Worm (Caenorhabditis elegans) whole organism, L4 larva: ENCODE results near the gene cln-3.3.

ENCODE experiments used
- R02D3.7 ChIP-seq: fragments of 150-350 bp; sonication (generic microtip); optimal IDR thresholded peaks from 3 replicates; lab custom pipeline; 2014; ENCODE audit warnings: missing biosample characterization, missing genetic modification characterization
- Y5F2A.4 ChIP-seq: fragments of 200-800 bp; sonication (Bioruptor generic); optimal IDR thresholded peaks from 2 replicates; lab custom pipeline; 2018; ENCODE audit warnings: mild to moderate bottlenecking, missing genetic modification characterization, missing compliant biosample characterization
- ama-1 ChIP-seq: fragments of 150-350 bp; optimal IDR thresholded peaks from 2 replicates; lab custom pipeline; 2014; ENCODE audit warnings: inconsistent platforms, mixed read lengths
- ceh-82 ChIP-seq: sonication (generic microtip); optimal IDR thresholded peaks from 2 replicates; lab custom pipeline; 2017; ENCODE audit warnings: missing biosample characterization, missing genetic modification characterization
- nhr-25 ChIP-seq: sonication (generic microtip); optimal IDR thresholded peaks from 2 replicates; lab custom pipeline; 2017; ENCODE audit warnings: missing genetic modification characterization, mild to moderate bottlenecking, missing compliant biosample characterization, antibody characterized with exemption, moderate library complexity, borderline replicate concordance; ENCODE audit not compliant: insufficient read depth
- nhr-77 ChIP-seq: fragments of 150-350 bp; optimal IDR thresholded peaks from 2 replicates; lab custom pipeline; 2014; ENCODE audit warnings: missing biosample characterization, missing genetic modification characterization
- snpc-4 ChIP-seq: fragments of 150-350 bp; optimal IDR thresholded peaks from 2 replicates; lab custom pipeline; 2014; ENCODE audit warnings: missing biosample characterization, missing genetic modification characterization
- unc-62 ChIP-seq, 3 experiments: fragments of 150-350 bp in 1 of 3; sonication (generic microtip); optimal IDR thresholded peaks in 2 of 3; peaks in 1 of 3; 1 replicate in 1 of 3; 2 replicates in 2 of 3; lab custom pipeline; 2014 to 2017; ENCODE audit warnings: missing biosample characterization in 3 of 3, missing genetic modification characterization in 3 of 3, missing genetic modification reagents in 3 of 3, missing genotype in 1 of 3
- zag-1 ChIP-seq: fragments of 150-350 bp; optimal IDR thresholded peaks from 2 replicates; lab custom pipeline; 2014; ENCODE audit warnings: missing biosample characterization, missing genetic modification characterization

ce11 chrV:8650365-8650764 lies 32.5 kb upstream of the cln-3.3 start:
- no peak for TF ChIP-seq snpc-4 (tag; lab: Kevin White, UChicago)
- TF ChIP-seq ama-1 = no peak
- TF ChIP-seq Y5F2A.4 = no peak
- no peak for TF ChIP-seq ceh-82 (tag; lab: Kevin White, UChicago)
- TF ChIP-seq R02D3.7 = no peak
- no peak for TF ChIP-seq unc-62 (GFP tag; optimal IDR thresholded peaks at IDR 0.05 in 1 of 2; lab: Kevin White, UChicago)
- no peak for TF ChIP-seq unc-62 (tag; optimal IDR thresholded peaks at IDR 0.05; lab: Kevin White, UChicago)
- TF ChIP-seq zag-1 (tag; lab: Kevin White, UChicago) = no peak
- no peak for TF ChIP-seq nhr-77 (tag; lab: Kevin White, UChicago)
- TF ChIP-seq nhr-25 (tag; lab: Kevin White, UChicago) = no peak
